Worm (Caenorhabditis elegans): Measurements from ENCODE around the gene F54D5.2.

The F54D5.2 gene

DNA sequence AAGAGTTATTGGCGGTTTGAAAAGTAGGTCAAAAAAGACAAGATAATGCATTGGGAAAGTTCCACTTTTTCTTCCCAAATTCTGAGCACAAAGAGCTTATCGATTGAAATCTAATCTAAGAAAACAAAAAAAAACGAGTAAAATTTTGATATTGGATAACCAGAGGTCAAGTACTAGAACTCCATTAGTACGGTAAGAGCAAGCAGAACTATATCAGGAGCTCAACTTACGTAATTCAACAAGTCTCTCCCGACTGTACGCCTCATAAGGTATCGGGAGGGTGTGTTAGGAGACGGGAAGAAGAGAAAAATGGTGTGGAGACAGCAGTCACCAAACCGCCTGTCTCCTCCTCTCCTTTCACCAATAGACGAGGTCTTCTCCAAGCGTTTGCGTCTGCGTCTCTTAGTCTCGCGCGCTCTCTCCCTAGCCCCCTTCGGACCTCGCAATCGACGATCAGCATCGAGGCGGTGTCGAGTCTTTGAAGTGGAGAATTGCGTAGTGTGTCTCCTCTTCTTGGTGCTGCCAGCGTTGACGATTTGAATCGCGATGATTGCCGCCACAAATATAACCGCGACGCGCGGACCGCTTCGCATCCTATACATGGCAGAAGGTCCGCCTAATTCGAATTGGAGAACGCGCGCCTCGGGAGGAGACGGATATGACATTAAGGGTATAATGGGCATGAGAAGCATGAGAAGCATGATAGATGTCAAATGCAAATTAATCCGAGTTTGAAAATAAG lies 5.8 kb upstream of the F54D5.2 start, which contains the start of gene F54D5.5:
TSS of gene F54D5.5 (minus strand) at position 51 of the 742 bp plus-strand sequence.
- peak; percentile 70 for TF ChIP-seq cog-1 (tag; optimal IDR thresholded peaks at IDR 0.05)
- TF ChIP-seq med-1 (GFP tag; optimal IDR thresholded peaks at IDR 0.05; ENCODE audit: insufficient read depth): no peak
- peak; percentile 47; the same call in 1 of the 2 replicates for TF ChIP-seq ztf-23 (GFP tag; IDR thresholded peaks at IDR 0.05)
- peak; percentile 72; the same call in 1 of the 2 replicates for TF ChIP-seq flt-1 (GFP tag; IDR thresholded peaks at IDR 0.05)
- TF ChIP-seq tab-1 (GFP tag; IDR thresholded peaks at IDR 0.05): 0 out of 2 replicates have a peak, but pooled peaks have one; percentile 65

ce11 chrII:11568670-11569069 lies 4.3 kb upstream of the F54D5.2 start:
- no peak for TF ChIP-seq flt-1 (GFP tag; IDR thresholded peaks at IDR 0.05)
- TF ChIP-seq ztf-29 (GFP tag; IDR thresholded peaks at IDR 0.05): no peak
- TF ChIP-seq ref-1 (GFP tag; conservative IDR thresholded peaks at IDR 0.05): no peak
- no peak for TF ChIP-seq ztf-23 (GFP tag; IDR thresholded peaks at IDR 0.05)

ce11 chrII:11569213-11569868 lies 3.6 kb upstream of the F54D5.2 start, which contains the start of the genes F54D5.23 and F54D5.4:
Gene F54D5.23, minus strand, starts transcription at chrII:11569287.
Gene F54D5.4, plus strand, starts transcription at chrII:11569818.
- TF ChIP-seq tab-1 (GFP tag; IDR thresholded peaks at IDR 0.05) (no peak), klf-2 (GFP tag; conservative IDR thresholded peaks at IDR 0.05) (no peak), ztf-29 (GFP tag; IDR thresholded peaks at IDR 0.05) (no peak), T22C8.4 (GFP tag; IDR thresholded peaks at IDR 0.05) (no peak), flt-1 (GFP tag; IDR thresholded peaks at IDR 0.05) (no peak), cog-1 (tag; optimal IDR thresholded peaks at IDR 0.05) (no peak), ref-1 (GFP tag; conservative IDR thresholded peaks at IDR 0.05) (no peak), med-1 (GFP tag; optimal IDR thresholded peaks at IDR 0.05; ENCODE audit: insufficient read depth) (no peak), ztf-23 (GFP tag; IDR thresholded peaks at IDR 0.05) (no peak)

DNA sequence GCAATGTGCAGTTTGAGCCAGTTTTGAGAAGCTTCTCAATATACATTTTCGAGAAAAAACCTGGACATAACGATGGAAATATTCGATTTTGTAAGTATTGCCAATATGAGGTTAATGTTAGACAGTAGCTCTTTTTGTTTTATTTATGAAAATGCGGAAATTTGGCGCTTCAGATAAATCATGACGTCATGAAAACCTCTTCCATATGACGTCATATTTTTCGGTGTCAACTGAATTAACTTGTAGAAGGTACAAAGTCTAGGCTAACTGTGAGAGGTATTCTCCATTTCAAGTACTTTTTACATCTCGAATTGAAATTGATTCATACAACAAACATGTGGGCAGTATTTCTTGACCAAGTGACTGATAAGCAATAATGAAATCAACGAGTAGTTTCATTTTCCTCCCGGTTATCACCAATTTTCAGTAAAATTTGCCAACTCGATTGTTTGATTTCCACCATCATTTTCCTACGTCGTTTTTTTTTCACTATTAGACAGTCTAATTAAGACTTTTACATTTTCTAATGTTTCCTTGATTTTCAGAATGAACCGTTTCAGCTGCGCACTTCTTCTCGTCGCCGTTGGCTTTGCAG lies 1.6 kb upstream of the F54D5.2 start, which contains the start of gene F54D5.3:
TSS of gene F54D5.3 (plus strand) at position 546 of the 595 bp plus-strand sequence.
- TF ChIP-seq med-1 (GFP tag; optimal IDR thresholded peaks at IDR 0.05; ENCODE audit: insufficient read depth) (no peak), tab-1 (GFP tag; IDR thresholded peaks at IDR 0.05) (no peak), ztf-23 (GFP tag; IDR thresholded peaks at IDR 0.05) (no peak), T22C8.4 (GFP tag; IDR thresholded peaks at IDR 0.05) (no peak), ztf-29 (GFP tag; IDR thresholded peaks at IDR 0.05) (no peak), klf-2 (GFP tag; conservative IDR thresholded peaks at IDR 0.05) (no peak), cog-1 (tag; optimal IDR thresholded peaks at IDR 0.05) (no peak), ref-1 (GFP tag; conservative IDR thresholded peaks at IDR 0.05) (no peak), flt-1 (GFP tag; IDR thresholded peaks at IDR 0.05) (no peak)

- TF ChIP-seq ztf-23 (GFP tag; IDR thresholded peaks at IDR 0.05) (no peak), flt-1 (GFP tag; IDR thresholded peaks at IDR 0.05) (no peak), med-1 (GFP tag; optimal IDR thresholded peaks at IDR 0.05; ENCODE audit: insufficient read depth) (no peak), tab-1 (GFP tag; IDR thresholded peaks at IDR 0.05) (no peak), klf-2 (GFP tag; conservative IDR thresholded peaks at IDR 0.05) (no peak), ztf-29 (GFP tag; IDR thresholded peaks at IDR 0.05) (no peak), ref-1 (GFP tag; conservative IDR thresholded peaks at IDR 0.05) (no peak), T22C8.4 (GFP tag; IDR thresholded peaks at IDR 0.05) (no peak), cog-1 (tag; optimal IDR thresholded peaks at IDR 0.05) (no peak)
These were observed 4.4 kb downstream of the F54D5.2 start, which contains the start of gene pcs-1 for ce11 chrII:11577397-11577796. Gene pcs-1, minus strand, starts transcription at chrII:11577740.

ce11 chrII:11577861-11578260 lies 4.9 kb downstream of the F54D5.2 start:
- TF ChIP-seq T22C8.4 (GFP tag; IDR thresholded peaks at IDR 0.05) (no peak), klf-2 (GFP tag; conservative IDR thresholded peaks at IDR 0.05) (no peak), ztf-23 (GFP tag; IDR thresholded peaks at IDR 0.05) (no peak), flt-1 (GFP tag; IDR thresholded peaks at IDR 0.05) (no peak), ref-1 (GFP tag; conservative IDR thresholded peaks at IDR 0.05) (no peak), med-1 (GFP tag; optimal IDR thresholded peaks at IDR 0.05; ENCODE audit: insufficient read depth) (no peak), ztf-29 (GFP tag; IDR thresholded peaks at IDR 0.05) (no peak), cog-1 (tag; optimal IDR thresholded peaks at IDR 0.05) (no peak), tab-1 (GFP tag; IDR thresholded peaks at IDR 0.05) (no peak)

DNA sequence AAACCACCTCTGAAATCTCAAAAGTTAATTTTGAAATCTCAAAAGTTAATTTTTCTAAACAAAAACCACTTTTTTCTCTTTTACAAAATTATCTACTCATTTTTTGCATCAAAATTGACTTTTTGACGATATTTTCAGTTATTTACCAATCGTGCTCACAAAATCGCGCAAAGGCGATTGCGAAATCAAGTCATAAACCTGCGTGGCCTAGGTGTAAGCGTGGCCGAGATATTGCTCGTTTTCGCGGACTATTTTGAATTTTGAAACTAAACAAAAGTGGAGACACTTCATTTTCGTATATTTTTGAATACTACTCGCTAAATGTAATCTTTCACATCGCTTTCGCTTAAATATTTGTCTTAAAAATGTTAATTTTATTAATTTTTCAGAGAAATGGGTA lies 5.3 kb downstream of the F54D5.2 start, which contains the start of gene smc-6:
TSS of gene smc-6 (plus strand) at position 390 of the 400 bp plus-strand sequence.
- TF ChIP-seq cog-1 (tag; optimal IDR thresholded peaks at IDR 0.05) (no peak), T22C8.4 (GFP tag; IDR thresholded peaks at IDR 0.05) (no peak), med-1 (GFP tag; optimal IDR thresholded peaks at IDR 0.05; ENCODE audit: insufficient read depth) (no peak), ztf-23 (GFP tag; IDR thresholded peaks at IDR 0.05) (no peak), ztf-29 (GFP tag; IDR thresholded peaks at IDR 0.05) (no peak), flt-1 (GFP tag; IDR thresholded peaks at IDR 0.05) (no peak), klf-2 (GFP tag; conservative IDR thresholded peaks at IDR 0.05) (no peak), tab-1 (GFP tag; IDR thresholded peaks at IDR 0.05) (no peak), ref-1 (GFP tag; conservative IDR thresholded peaks at IDR 0.05) (no peak)

DNA sequence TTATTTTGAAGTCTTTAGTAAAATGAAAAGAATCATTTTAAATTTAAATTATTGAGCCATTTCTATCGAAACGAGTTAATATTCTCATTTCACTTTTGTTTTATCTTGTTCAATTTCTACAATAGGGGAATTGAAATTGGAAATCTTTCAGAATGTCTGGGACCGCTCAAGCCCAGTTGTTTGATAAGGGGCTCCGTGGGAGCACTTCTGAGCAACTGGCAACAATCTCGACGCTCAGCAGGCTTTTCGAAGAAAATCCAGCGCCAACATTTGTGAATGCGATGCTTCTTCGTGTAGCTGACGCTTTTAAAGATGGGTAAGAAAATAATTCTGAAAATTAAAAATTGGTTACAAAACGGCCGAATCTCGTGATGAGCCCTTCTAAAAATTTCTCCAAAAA lies 9.7 kb downstream of the F54D5.2 start, which contains the start of gene ints-7:
TSS of gene ints-7 (plus strand) at position 152 of the 400 bp plus-strand sequence.
- TF ChIP-seq klf-2 (GFP tag; conservative IDR thresholded peaks at IDR 0.05) (no peak), ztf-23 (GFP tag; IDR thresholded peaks at IDR 0.05) (no peak), flt-1 (GFP tag; IDR thresholded peaks at IDR 0.05) (no peak), ref-1 (GFP tag; conservative IDR thresholded peaks at IDR 0.05) (no peak), med-1 (GFP tag; optimal IDR thresholded peaks at IDR 0.05; ENCODE audit: insufficient read depth) (no peak), tab-1 (GFP tag; IDR thresholded peaks at IDR 0.05) (no peak), cog-1 (tag; optimal IDR thresholded peaks at IDR 0.05) (no peak), ztf-29 (GFP tag; IDR thresholded peaks at IDR 0.05) (no peak), T22C8.4 (GFP tag; IDR thresholded peaks at IDR 0.05) (no peak)

DNA sequence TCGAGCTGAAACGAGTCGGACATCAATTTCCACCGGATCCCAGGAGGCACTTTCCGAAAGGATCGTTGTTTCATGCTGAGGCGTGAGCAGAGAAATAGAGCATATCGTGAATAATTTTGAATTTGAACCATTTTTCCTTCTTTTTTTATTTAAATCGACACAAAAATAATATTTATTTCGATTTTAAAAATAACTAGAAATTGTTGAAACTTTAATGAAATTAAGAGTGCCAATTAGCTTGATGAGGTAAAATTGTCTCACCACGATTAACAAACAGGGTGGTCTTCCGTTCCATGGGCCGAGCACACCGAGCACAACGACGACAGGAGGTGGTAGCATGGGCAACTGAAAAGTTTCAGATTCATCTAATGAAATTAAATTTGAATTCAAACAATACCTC lies 15.3 kb downstream of the F54D5.2 start:
- TF ChIP-seq med-1 (GFP tag; optimal IDR thresholded peaks at IDR 0.05; ENCODE audit: insufficient read depth): no peak
- no peak for TF ChIP-seq tab-1 (GFP tag; IDR thresholded peaks at IDR 0.05)
- TF ChIP-seq cog-1 (tag; optimal IDR thresholded peaks at IDR 0.05): no peak
- no peak for TF ChIP-seq klf-2 (GFP tag; conservative IDR thresholded peaks at IDR 0.05)
- no peak for TF ChIP-seq T22C8.4 (GFP tag; IDR thresholded peaks at IDR 0.05)
- no peak for TF ChIP-seq flt-1 (GFP tag; IDR thresholded peaks at IDR 0.05)
- TF ChIP-seq ref-1 (GFP tag; conservative IDR thresholded peaks at IDR 0.05): no peak
- TF ChIP-seq ztf-29 (GFP tag; IDR thresholded peaks at IDR 0.05): no peak
- TF ChIP-seq ztf-23 (GFP tag; IDR thresholded peaks at IDR 0.05): no peak

Measured in whole organism, midembryonic.